Fruit fly (Drosophila melanogaster): ENCODE measurements around the gene Ost48.

Gene Ost48

dm6 chrX:9118961-9119633 is 39.2 kb downstream of the Ost48 start (continued):
- TF ChIP-seq CG42726 (GFP tag; IDR thresholded peaks at IDR 0.05; ENCODE audit: partially characterized antibody) (no peak), ash1 (GFP tag; optimal IDR thresholded peaks at IDR 0.05) (no peak), Max (GFP tag; optimal IDR thresholded peaks at IDR 0.05) (peak; percentile 22), CG10959 (GFP tag; IDR thresholded peaks at IDR 0.05) (no peak), sisA (GFP tag; IDR thresholded peaks at IDR 0.05) (no peak), Mrtf (GFP tag; IDR thresholded peaks at IDR 0.05) (no peak), Nf-YB (GFP tag; optimal IDR thresholded peaks at IDR 0.05) (no peak), CG14860 (GFP tag; IDR thresholded peaks at IDR 0.05; ENCODE audit: partially characterized antibody) (no peak), mam (GFP tag; optimal IDR thresholded peaks at IDR 0.05) (no peak), Atf6 (GFP tag; IDR thresholded peaks at IDR 0.05) (no peak), TFAM (GFP tag; optimal IDR thresholded peaks at IDR 0.05) (no peak), wor (GFP tag; IDR thresholded peaks at IDR 0.05) (no peak), sqz (GFP tag; optimal IDR thresholded peaks at IDR 0.05) (peak; percentile 31), Hr51 (GFP tag; optimal IDR thresholded peaks at IDR 0.05) (no peak), Dek (tag; optimal IDR thresholded peaks at IDR 0.05) (no peak), CG10654 (GFP tag; optimal IDR thresholded peaks at IDR 0.05) (no peak), Dref (GFP tag; IDR thresholded peaks at IDR 0.05) (no peak), Ptx1 (GFP tag; IDR thresholded peaks at IDR 0.05) (peak; percentile 53), btn (GFP tag; optimal IDR thresholded peaks at IDR 0.05) (no peak), dm (GFP tag; optimal IDR thresholded peaks at IDR 0.05) (no peak), Blimp-1 (GFP tag; optimal IDR thresholded peaks at IDR 0.05) (peak; percentile 65), caup (GFP tag; optimal IDR thresholded peaks at IDR 0.05; ENCODE audit: severe bottlenecking) (no peak), CG10431 (GFP tag; optimal IDR thresholded peaks at IDR 0.05) (no peak), zfh2 (GFP tag; optimal IDR thresholded peaks at IDR 0.05) (no peak), YL-1 (GFP tag; optimal IDR thresholded peaks at IDR 0.05) (no peak), CG4707 (GFP tag; optimal IDR thresholded peaks at IDR 0.05) (no peak), CG15601 (tag; optimal IDR thresholded peaks at IDR 0.05) (no peak), CG11695 (GFP tag; IDR thresholded peaks at IDR 0.05) (0 out of 3 replicates have a peak, but pooled peaks have one; percentile 43), Neu2 (GFP tag; optimal IDR thresholded peaks at IDR 0.05; ENCODE audit: borderline replicate concordance) (no peak), gfzf (GFP tag; optimal IDR thresholded peaks at IDR 0.05) (no peak), CG4730 (GFP tag; IDR thresholded peaks at IDR 0.05) (no peak), run (tag; optimal IDR thresholded peaks at IDR 0.05) (no peak), odd (GFP tag; optimal IDR thresholded peaks at IDR 0.05) (no peak), fd96Cb (tag; optimal IDR thresholded peaks at IDR 0.05) (peak; percentile 68), CG5953 (GFP tag; IDR thresholded peaks at IDR 0.05) (no peak), CG11560 (tag; IDR thresholded peaks at IDR 0.05) (no peak), Hr39 (optimal IDR thresholded peaks at IDR 0.05) (no peak), sim (GFP tag; IDR thresholded peaks at IDR 0.05) (no peak), CG10209 (GFP tag; optimal IDR thresholded peaks at IDR 0.05) (peak; percentile 2), CG2116 (GFP tag; optimal IDR thresholded peaks at IDR 0.05) (no peak), Camta (GFP tag; optimal IDR thresholded peaks at IDR 0.05) (peak; percentile 38), CG17328 (GFP tag; IDR thresholded peaks at IDR 0.05) (no peak), Bgb (GFP tag; IDR thresholded peaks at IDR 0.05; ENCODE audit: partially characterized antibody) (no peak), knrl (GFP tag; IDR thresholded peaks at IDR 0.05; ENCODE audit: partially characterized antibody) (no peak), fd102C (GFP tag; optimal IDR thresholded peaks at IDR 0.05) (no peak), scrt (GFP tag; optimal IDR thresholded peaks at IDR 0.05) (peak; percentile 12), Dll (GFP tag; IDR thresholded peaks at IDR 0.05; ENCODE audit: partially characterized antibody) (no peak), fd64A (GFP tag; optimal IDR thresholded peaks at IDR 0.05) (peak; percentile 10), Trl (optimal IDR thresholded peaks at IDR 0.05) (no peak), Trl (GFP tag; optimal IDR thresholded peaks at IDR 0.05) (no peak)
